Worm (Caenorhabditis elegans) whole organism, L4/young adult: Measurements from ENCODE around the gene ckb-4.

ENCODE experiments used
- W03F9.2 ChIP-seq: fragments of 150-350 bp; optimal IDR thresholded peaks from 2 replicates; lab custom pipeline; 2014; ENCODE audit warnings: missing biosample characterization, missing genetic modification characterization
- dao-5 ChIP-seq: sonication (generic microtip); optimal IDR thresholded peaks from 2 replicates; lab custom pipeline; 2016; ENCODE audit warnings: missing genotype, missing genetic modification characterization, moderate library complexity, missing compliant biosample characterization
- him-1 ChIP-seq: sonication (generic microtip); optimal IDR thresholded peaks from 2 replicates; lab custom pipeline; 2016; ENCODE audit warnings: missing genotype, missing genetic modification reagents, missing genetic modification characterization, missing compliant biosample characterization

Gene ckb-4

ce11 chrV:2057324-2057723, 51.9 kb downstream of the ckb-4 start, which contains the start of gene comt-3:
TSS of gene comt-3 (plus strand) at chrV:2057537.
- TF ChIP-seq W03F9.2 (no peak), dao-5 (no peak), him-1 (tag; lab: Kevin White, UChicago) (no peak)
